Fruit fly (Drosophila melanogaster): Measurements from ENCODE around the gene gudu.

Gene gudu

DNA sequence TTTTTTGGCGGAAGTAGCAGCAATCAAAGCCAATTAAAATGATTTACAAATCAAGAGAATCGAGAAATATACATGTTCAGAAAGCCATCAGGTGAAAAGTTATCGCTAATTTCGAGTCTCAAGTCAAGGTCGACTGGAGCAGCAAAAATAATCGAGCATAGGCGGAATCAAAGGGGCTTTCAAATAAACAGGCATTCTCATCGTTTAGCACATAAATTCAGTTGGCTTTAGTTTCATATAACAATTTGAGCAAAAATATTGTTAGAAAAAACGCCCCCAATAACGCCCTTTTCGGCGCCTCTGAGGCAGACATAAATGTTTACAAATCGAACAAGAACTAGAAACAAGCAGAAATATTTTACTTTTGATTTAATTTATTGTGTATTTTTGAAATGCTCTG is 9.4 kb downstream of the gudu start:
- TF ChIP-seq CG8478 (optimal IDR thresholded peaks at IDR 0.05): no peak
- no peak for TF ChIP-seq usp (GFP tag; optimal IDR thresholded peaks at IDR 0.05)
- TF ChIP-seq psq (optimal IDR thresholded peaks at IDR 0.05): no peak
- TF ChIP-seq pan (optimal IDR thresholded peaks at IDR 0.05): no peak
- no peak for TF ChIP-seq EcR (GFP tag; optimal IDR thresholded peaks at IDR 0.05)
- no peak for TF ChIP-seq Dll (optimal IDR thresholded peaks at IDR 0.05)

DNA sequence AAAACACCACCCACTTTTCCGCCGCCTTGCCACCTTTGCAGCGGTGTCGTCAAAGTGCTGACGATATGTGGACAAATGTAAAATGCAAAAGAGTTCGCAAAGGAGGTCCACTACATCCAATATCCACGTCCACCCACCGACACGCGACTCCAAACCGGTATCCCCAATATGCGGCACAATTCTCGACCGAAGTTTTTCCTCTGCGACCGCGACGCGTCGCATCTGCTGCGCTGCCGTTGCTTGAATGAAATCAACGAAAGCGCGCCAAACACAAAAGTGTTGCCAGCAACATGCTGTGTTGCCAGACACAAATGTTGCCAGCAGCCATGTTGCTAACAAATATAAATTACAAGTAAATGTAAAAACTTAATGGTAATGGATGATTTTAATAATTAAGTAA is 10.2 kb downstream of the gudu start, which contains the start of gene CG5160:
Gene CG5160, minus strand, starts transcription at position 223 of the 400 bp plus-strand sequence.
- TF ChIP-seq psq (optimal IDR thresholded peaks at IDR 0.05): no peak
- TF ChIP-seq usp (GFP tag; optimal IDR thresholded peaks at IDR 0.05): no peak
- TF ChIP-seq pan (optimal IDR thresholded peaks at IDR 0.05): no peak
- TF ChIP-seq EcR (GFP tag; optimal IDR thresholded peaks at IDR 0.05): no peak
- no peak for TF ChIP-seq CG8478 (optimal IDR thresholded peaks at IDR 0.05)
- TF ChIP-seq Dll (optimal IDR thresholded peaks at IDR 0.05): no peak

- TF ChIP-seq usp (GFP tag; optimal IDR thresholded peaks at IDR 0.05) (no peak), Dll (optimal IDR thresholded peaks at IDR 0.05) (no peak), EcR (GFP tag; optimal IDR thresholded peaks at IDR 0.05) (no peak), pan (optimal IDR thresholded peaks at IDR 0.05) (no peak), CG8478 (optimal IDR thresholded peaks at IDR 0.05) (no peak), psq (optimal IDR thresholded peaks at IDR 0.05) (no peak)
These were observed 12.7 kb downstream of the gudu start, which contains the start of gene CG5171 for dm6 chr2L:7401025-7401424. TSS of gene CG5171 (plus strand) at chr2L:7401335.

DNA sequence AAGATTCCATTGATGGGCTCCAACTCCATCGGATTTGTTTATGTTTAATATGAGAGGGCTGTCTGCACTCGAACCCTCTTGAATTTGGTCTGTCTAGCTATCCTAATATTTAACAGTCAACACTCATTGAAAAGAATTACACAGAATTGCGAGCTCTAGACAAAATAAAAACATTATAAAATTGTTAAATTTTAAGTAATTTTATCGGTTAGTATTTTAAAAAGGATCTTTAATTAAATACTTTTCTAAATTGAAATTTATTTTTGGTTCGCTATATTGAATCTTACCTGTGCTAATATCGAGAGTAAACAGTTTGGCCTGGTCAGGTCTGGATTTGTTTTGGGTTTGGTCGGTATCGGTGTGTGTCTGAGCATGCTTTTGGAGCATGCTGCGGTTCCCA is 13.3 kb downstream of the gudu start:
- TF ChIP-seq pan (optimal IDR thresholded peaks at IDR 0.05) (no peak), psq (optimal IDR thresholded peaks at IDR 0.05) (no peak), CG8478 (optimal IDR thresholded peaks at IDR 0.05) (no peak), usp (GFP tag; optimal IDR thresholded peaks at IDR 0.05) (no peak), EcR (GFP tag; optimal IDR thresholded peaks at IDR 0.05) (no peak), Dll (optimal IDR thresholded peaks at IDR 0.05) (no peak)

- TF ChIP-seq psq (optimal IDR thresholded peaks at IDR 0.05): no peak
- no peak for TF ChIP-seq CG8478 (optimal IDR thresholded peaks at IDR 0.05)
- TF ChIP-seq pan (optimal IDR thresholded peaks at IDR 0.05): no peak
- TF ChIP-seq EcR (GFP tag; optimal IDR thresholded peaks at IDR 0.05): no peak
- no peak for TF ChIP-seq usp (GFP tag; optimal IDR thresholded peaks at IDR 0.05)
- TF ChIP-seq Dll (optimal IDR thresholded peaks at IDR 0.05): no peak
These were observed 16.6 kb downstream of the gudu start, which contains the start of gene CG5177 for dm6 chr2L:7404923-7405322. TSS of gene CG5177 (plus strand) at chr2L:7405227.

DNA sequence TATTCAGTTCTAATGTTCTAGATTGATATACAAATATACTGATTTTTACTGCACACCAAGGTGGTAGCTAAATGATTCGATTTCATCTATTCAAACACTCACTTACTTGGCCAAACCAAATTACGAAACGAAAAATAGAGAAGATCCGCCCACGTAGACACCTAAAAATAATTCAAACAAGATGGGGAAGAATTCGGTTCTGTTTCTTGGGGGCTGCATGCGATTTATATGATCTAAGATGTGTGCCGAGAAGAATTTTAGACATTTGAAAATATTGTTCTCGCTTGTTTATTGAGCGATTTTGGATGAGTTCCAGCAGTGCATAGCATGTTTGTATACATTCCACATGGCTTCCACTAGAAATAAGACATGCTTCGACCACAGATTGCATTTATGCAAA is 19.3 kb downstream of the gudu start:
- TF ChIP-seq psq (optimal IDR thresholded peaks at IDR 0.05): no peak
- no peak for TF ChIP-seq usp (GFP tag; optimal IDR thresholded peaks at IDR 0.05)
- no peak for TF ChIP-seq EcR (GFP tag; optimal IDR thresholded peaks at IDR 0.05)
- TF ChIP-seq CG8478 (optimal IDR thresholded peaks at IDR 0.05): no peak
- TF ChIP-seq pan (optimal IDR thresholded peaks at IDR 0.05): no peak
- TF ChIP-seq Dll (optimal IDR thresholded peaks at IDR 0.05): no peak

DNA sequence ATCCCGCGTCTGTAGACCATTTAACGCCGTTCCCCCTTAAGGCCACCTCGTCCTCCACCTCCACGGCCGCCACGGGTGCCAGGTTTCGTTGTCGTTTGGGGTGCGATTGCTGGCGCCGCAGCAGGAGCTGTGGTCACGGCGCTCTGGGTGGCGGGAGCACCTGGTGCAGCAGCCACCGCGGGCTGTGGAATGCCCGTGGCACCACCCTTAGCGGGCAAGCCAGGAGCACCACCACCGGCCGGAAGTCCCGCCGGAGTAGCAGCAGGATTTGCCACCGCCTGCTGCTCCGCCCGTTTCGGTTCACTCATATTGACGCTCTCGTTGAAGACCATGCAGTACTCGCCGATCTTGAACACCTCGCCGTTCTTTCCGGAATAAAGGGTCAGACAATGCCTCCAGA is 20.7 kb downstream of the gudu start:
- TF ChIP-seq Dll (optimal IDR thresholded peaks at IDR 0.05): no peak
- TF ChIP-seq EcR (GFP tag; optimal IDR thresholded peaks at IDR 0.05): no peak
- TF ChIP-seq usp (GFP tag; optimal IDR thresholded peaks at IDR 0.05): no peak
- TF ChIP-seq pan (optimal IDR thresholded peaks at IDR 0.05): no peak
- no peak for TF ChIP-seq CG8478 (optimal IDR thresholded peaks at IDR 0.05)
- TF ChIP-seq psq (optimal IDR thresholded peaks at IDR 0.05): no peak

DNA sequence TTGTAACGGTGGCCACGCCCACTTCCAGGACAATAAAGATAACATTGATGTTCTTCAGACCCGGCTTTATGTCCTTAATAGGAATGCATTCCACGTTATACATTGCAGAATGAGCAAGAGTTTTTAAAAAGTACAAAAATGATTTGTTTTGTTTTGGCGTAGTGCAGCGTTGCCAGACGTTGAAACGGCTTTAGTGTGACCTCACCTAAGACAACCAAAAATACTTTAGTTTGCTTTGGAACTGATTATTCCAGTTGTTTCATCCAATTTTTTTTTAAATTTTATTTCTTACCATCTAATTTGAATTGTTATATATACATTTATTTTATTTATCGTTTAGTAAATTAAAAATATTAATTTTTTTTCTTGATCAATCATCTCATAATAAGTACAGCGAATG is 21.3 kb downstream of the gudu start, which contains the start of gene CG5181:
Gene CG5181, minus strand, starts transcription at position 208 of the 400 bp plus-strand sequence.
- TF ChIP-seq CG8478 (optimal IDR thresholded peaks at IDR 0.05) (no peak), psq (optimal IDR thresholded peaks at IDR 0.05) (no peak), usp (GFP tag; optimal IDR thresholded peaks at IDR 0.05) (no peak), pan (optimal IDR thresholded peaks at IDR 0.05) (no peak), Dll (optimal IDR thresholded peaks at IDR 0.05) (no peak), EcR (GFP tag; optimal IDR thresholded peaks at IDR 0.05) (no peak)

dm6 chr2L:7410609-7411008 is 22.3 kb downstream of the gudu start, which contains the start of gene CG15818:
TSS of gene CG15818 (plus strand) at chr2L:7410909.
- TF ChIP-seq CG8478 (optimal IDR thresholded peaks at IDR 0.05) (no peak), usp (GFP tag; optimal IDR thresholded peaks at IDR 0.05) (no peak), pan (optimal IDR thresholded peaks at IDR 0.05) (no peak), psq (optimal IDR thresholded peaks at IDR 0.05) (no peak), Dll (optimal IDR thresholded peaks at IDR 0.05) (no peak), EcR (GFP tag; optimal IDR thresholded peaks at IDR 0.05) (no peak)

dm6 chr2L:7411947-7412621 is 23.8 kb downstream of the gudu start, which contains the start of gene chm:
TSS of gene chm (plus strand) at chr2L:7412417.
- no peak for TF ChIP-seq CG8478 (optimal IDR thresholded peaks at IDR 0.05)
- no peak for TF ChIP-seq usp (GFP tag; optimal IDR thresholded peaks at IDR 0.05)
- no peak for TF ChIP-seq psq (optimal IDR thresholded peaks at IDR 0.05)
- TF ChIP-seq Dll (optimal IDR thresholded peaks at IDR 0.05): no peak
- TF ChIP-seq pan (optimal IDR thresholded peaks at IDR 0.05): no peak
- no peak for TF ChIP-seq EcR (GFP tag; optimal IDR thresholded peaks at IDR 0.05)

DNA sequence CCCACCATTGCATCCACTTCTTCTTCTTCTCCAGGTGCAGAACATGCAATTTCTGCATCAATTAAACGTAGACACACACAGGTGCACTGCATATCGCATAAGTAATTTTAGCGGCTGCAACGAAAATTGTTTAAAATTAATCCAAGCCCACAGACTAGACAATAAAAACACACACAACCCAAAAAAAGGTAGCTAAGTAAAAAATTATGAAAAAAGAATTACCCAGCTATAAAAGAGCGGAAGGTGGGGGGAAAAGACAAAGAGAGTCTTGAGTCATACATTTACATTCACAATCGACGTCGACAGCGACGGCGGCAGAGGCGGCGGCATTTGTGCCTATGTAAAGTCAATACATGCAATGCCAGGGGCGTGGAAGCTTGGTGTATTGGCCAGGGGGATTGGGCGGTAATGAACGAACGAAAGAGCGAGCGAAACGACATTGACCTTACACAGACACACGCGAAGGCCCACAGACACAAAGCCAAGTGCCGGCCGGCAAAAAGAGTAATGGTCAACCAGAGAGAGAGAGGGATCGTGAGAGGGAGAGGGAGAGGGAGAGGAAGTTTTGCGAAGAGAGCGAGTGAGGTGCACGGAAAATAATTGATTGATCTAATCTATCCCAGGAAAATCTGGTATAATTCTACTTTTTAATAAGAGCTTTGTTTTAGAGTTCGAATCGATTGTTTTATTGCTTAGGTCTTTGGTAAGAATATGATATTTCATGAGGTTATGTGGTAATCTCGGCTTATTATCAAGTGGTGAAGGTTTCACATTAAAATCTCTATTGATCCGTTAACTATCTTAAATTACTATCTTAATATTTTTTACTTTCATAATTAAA is 30.1 kb downstream of the gudu start:
- TF ChIP-seq psq (optimal IDR thresholded peaks at IDR 0.05): no peak
- peak; percentile 68 to 90 for TF ChIP-seq EcR (GFP tag; optimal IDR thresholded peaks at IDR 0.05)
